Fruit fly (Drosophila melanogaster) whole organism: ENCODE measurements around the gene unc-13.

Experiments used
- CG8478 ChIP-seq: fragments of >200 bp; optimal IDR thresholded peaks from 2 replicates; lab custom pipeline; 2018; ENCODE audit warnings: inconsistent platforms
- pan ChIP-seq: fragments of >200 bp; optimal IDR thresholded peaks from 2 replicates; lab custom pipeline; 2017
- usp ChIP-seq: fragments of >200 bp; optimal IDR thresholded peaks from 2 replicates; lab custom pipeline; 2017; ENCODE audit warnings: missing biosample characterization, missing genetic modification characterization, mixed read lengths

DNA sequence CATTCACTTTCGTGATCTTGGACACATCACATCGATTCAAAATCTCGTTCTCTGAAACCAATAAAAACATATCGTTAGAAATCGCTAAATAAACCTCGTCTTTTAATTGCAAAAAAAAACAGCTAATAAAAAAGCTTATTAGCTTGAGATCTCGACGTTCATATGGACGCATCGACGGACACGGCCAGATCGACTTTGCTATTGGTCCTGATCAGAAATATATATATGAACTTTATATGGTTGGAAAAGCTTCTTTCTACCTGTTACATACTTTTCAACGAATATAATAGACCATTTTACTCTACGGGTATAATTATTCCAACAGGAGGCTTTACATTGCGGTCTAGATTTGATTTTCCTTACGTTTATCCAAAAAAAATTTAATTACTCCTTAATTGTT lies 3.0 kb downstream of the unc-13 start:
- TF ChIP-seq usp (GFP tag; lab: Kevin White, UChicago) (no peak), CG8478 (lab: Kevin White, UChicago) (no peak), pan (lab: Kevin White, UChicago) (no peak)
